Fruit fly (Drosophila melanogaster) whole organism, embryonic: ENCODE data around the gene Eip75B.

Experiments
- Aef1 ChIP-seq: fragments of 200-800 bp; sonication (Bioruptor generic); IDR thresholded peaks from 3 replicates; pipeline ENCODE4 v1.3.6; 2022; ENCODE audit warnings: missing biosample characterization, missing genetic modification characterization
- Atf3 ChIP-seq: fragments of 200-800 bp; sonication (Bioruptor generic); optimal IDR thresholded peaks from 3 replicates; lab custom pipeline; 2016; ENCODE audit warnings: missing biosample characterization, missing genetic modification characterization
- B-H1 ChIP-seq: fragments of 200-800 bp; sonication (Bioruptor generic); IDR thresholded peaks from 3 replicates; pipeline ENCODE4 v1.3.6; 2022; ENCODE audit warnings: missing biosample characterization, missing genetic modification characterization
- Bdp1 ChIP-seq: fragments of 200-800 bp; sonication (Bioruptor generic); optimal IDR thresholded peaks from 3 replicates; lab custom pipeline; 2016; ENCODE audit warnings: missing biosample characterization, missing genetic modification characterization
- CG1024 ChIP-seq: fragments of 200-800 bp; sonication (Bioruptor generic); IDR thresholded peaks from 2 replicates; pipeline ENCODE4 v1.3.6; 2022; ENCODE audit warnings: missing biosample characterization, missing genetic modification characterization
- CG10321 ChIP-seq: fragments of 200-800 bp; sonication (Bioruptor generic); IDR thresholded peaks from 2 replicates; pipeline ENCODE4 v1.3.6; 2022; ENCODE audit warnings: missing biosample characterization, missing genetic modification characterization
- CG10959 ChIP-seq: fragments of 200-800 bp; sonication (Bioruptor generic); IDR thresholded peaks from 2 replicates; pipeline ENCODE4 v1.3.6; 2022; ENCODE audit warnings: missing biosample characterization, missing genetic modification characterization
- CG11723 ChIP-seq: fragments of 200-800 bp; sonication (Bioruptor generic); optimal IDR thresholded peaks from 2 replicates; lab custom pipeline; 2017; ENCODE audit warnings: missing biosample characterization, mild to moderate bottlenecking, missing genetic modification characterization
- CG12236 ChIP-seq: fragments of 200-800 bp; sonication (Bioruptor generic); optimal IDR thresholded peaks from 2 replicates; lab custom pipeline; 2016; ENCODE audit warnings: missing biosample characterization, missing genetic modification characterization
- CG13287 ChIP-seq: fragments of 200-800 bp; sonication (Bioruptor generic); IDR thresholded peaks from 2 replicates; pipeline ENCODE4 v1.3.6; 2022; ENCODE audit warnings: missing biosample characterization, missing genetic modification characterization; ENCODE audit not compliant: partially characterized antibody
- CG13624 ChIP-seq: fragments of 200-800 bp; sonication (Bioruptor generic); optimal IDR thresholded peaks from 2 replicates; lab custom pipeline; 2016; ENCODE audit warnings: missing biosample characterization, missing genetic modification characterization
- CG17328 ChIP-seq: fragments of 200-800 bp; sonication (Bioruptor generic); IDR thresholded peaks from 2 replicates; pipeline ENCODE4 v1.3.6; 2022; ENCODE audit warnings: missing biosample characterization, missing genetic modification characterization
- CG17912 ChIP-seq: fragments of 200-800 bp; sonication (Bioruptor generic); optimal IDR thresholded peaks from 2 replicates; lab custom pipeline; 2018; ENCODE audit warnings: missing biosample characterization, mild to moderate bottlenecking, missing genetic modification characterization
- CG18011 ChIP-seq: fragments of 200-800 bp; sonication (Bioruptor generic); optimal IDR thresholded peaks from 2 replicates; lab custom pipeline; 2017; ENCODE audit warnings: missing biosample characterization, missing genetic modification characterization, mild to moderate bottlenecking, moderate library complexity, missing genotype
- CG30020 ChIP-seq: fragments of 200-800 bp; optimal IDR thresholded peaks from 2 replicates; lab custom pipeline; 2019; ENCODE audit warnings: missing biosample characterization, mild to moderate bottlenecking, missing genetic modification characterization, moderate library complexity
- CG31441 ChIP-seq: fragments of 200-800 bp; sonication (Bioruptor generic); IDR thresholded peaks from 2 replicates; pipeline ENCODE4 v1.3.6; 2022; ENCODE audit warnings: missing biosample characterization, missing genetic modification characterization
- CG32767 ChIP-seq: fragments of 200-800 bp; sonication (Bioruptor generic); IDR thresholded peaks from 2 replicates; pipeline ENCODE4 v1.3.6; 2022; ENCODE audit warnings: missing biosample characterization, missing genetic modification characterization
- CG33557 ChIP-seq: fragments of 200-800 bp; sonication (Bioruptor generic); optimal IDR thresholded peaks from 2 replicates; lab custom pipeline; 2019; ENCODE audit warnings: missing biosample characterization, mild to moderate bottlenecking, missing genetic modification characterization, moderate library complexity
- CG3995 ChIP-seq: fragments of 200-800 bp; sonication (Bioruptor generic); optimal IDR thresholded peaks from 3 replicates; lab custom pipeline; 2016; ENCODE audit warnings: missing biosample characterization, missing genetic modification characterization
- CG42726 ChIP-seq: fragments of 200-800 bp; sonication (Bioruptor generic); IDR thresholded peaks from 2 replicates; pipeline ENCODE4 v1.3.6; 2022; ENCODE audit warnings: missing biosample characterization, missing genetic modification characterization; ENCODE audit not compliant: partially characterized antibody
- CG6654 ChIP-seq: fragments of 200-800 bp; sonication (Bioruptor generic); optimal IDR thresholded peaks from 2 replicates; lab custom pipeline; 2017; ENCODE audit warnings: missing biosample characterization, mild to moderate bottlenecking, missing genetic modification characterization
- CG7372 ChIP-seq: fragments of 200-800 bp; sonication (Bioruptor generic); IDR thresholded peaks from 2 replicates; pipeline ENCODE4 v1.3.6; 2022; ENCODE audit warnings: missing biosample characterization, missing genetic modification characterization
- CG9817 ChIP-seq: fragments of 200-800 bp; sonication (Bioruptor generic); optimal IDR thresholded peaks from 2 replicates; lab custom pipeline; 2018; ENCODE audit warnings: missing biosample characterization, mild to moderate bottlenecking, missing genetic modification characterization, moderate library complexity
- CkIIα-i1 ChIP-seq: fragments of 200-800 bp; sonication (Bioruptor generic); IDR thresholded peaks from 2 replicates; pipeline ENCODE4 v1.3.6; 2022; ENCODE audit warnings: missing biosample characterization, missing genetic modification characterization
- Dip3 ChIP-seq: fragments of 200-800 bp; sonication (Bioruptor generic); optimal IDR thresholded peaks from 3 replicates; lab custom pipeline; 2016; ENCODE audit warnings: missing biosample characterization, missing genetic modification characterization
- ERR ChIP-seq: fragments of 200-800 bp; sonication (Bioruptor generic); optimal IDR thresholded peaks from 2 replicates; lab custom pipeline; 2016; ENCODE audit warnings: missing biosample characterization, missing genetic modification characterization
- HLH4C ChIP-seq: fragments of 200-800 bp; sonication (Bioruptor generic); IDR thresholded peaks from 3 replicates; pipeline ENCODE4 v1.3.6; 2022; ENCODE audit warnings: missing biosample characterization, missing genetic modification characterization; ENCODE audit not compliant: partially characterized antibody
- Hr39 ChIP-seq: fragments of >200 bp; optimal IDR thresholded peaks from 2 replicates; lab custom pipeline; 2017
- Max ChIP-seq: fragments of 200-800 bp; sonication (Bioruptor generic); optimal IDR thresholded peaks from 2 replicates; lab custom pipeline; 2016; ENCODE audit warnings: missing biosample characterization, mild to moderate bottlenecking, missing genetic modification characterization
- Spps ChIP-seq: fragments of 200-800 bp; sonication (Bioruptor generic); optimal IDR thresholded peaks from 2 replicates; lab custom pipeline; 2018; ENCODE audit warnings: missing biosample characterization, mild to moderate bottlenecking, missing genetic modification characterization
- Tbp ChIP-seq: fragments of >200 bp; optimal IDR thresholded peaks from 2 replicates; lab custom pipeline; 2018; ENCODE audit warnings: missing biosample characterization, missing genetic modification characterization
- Trl ChIP-seq, 3 experiments: fragments of >200 bp in 2 of 3; fragments of 200-800 bp in 1 of 3; sonication (Bioruptor generic) in 1 of 3; optimal IDR thresholded peaks; 2 replicates in 1 of 3; 3 replicates in 2 of 3; lab custom pipeline; 2016 to 2017; ENCODE audit warnings: missing biosample characterization in 1 of 3, missing genetic modification characterization in 1 of 3
- Vsx1 ChIP-seq: fragments of 200-800 bp; sonication (Bioruptor generic); optimal IDR thresholded peaks from 2 replicates; lab custom pipeline; 2017; ENCODE audit warnings: missing biosample characterization, mild to moderate bottlenecking, missing genetic modification characterization, missing genetic modification reagents
- Xbp1 ChIP-seq: fragments of 200-800 bp; sonication (Bioruptor generic); optimal IDR thresholded peaks from 3 replicates; lab custom pipeline; 2016; ENCODE audit warnings: missing biosample characterization, mild to moderate bottlenecking, missing genetic modification characterization
- YL-1 ChIP-seq: fragments of 200-800 bp; sonication (Bioruptor generic); optimal IDR thresholded peaks from 3 replicates; lab custom pipeline; 2017; ENCODE audit warnings: missing biosample characterization, mild to moderate bottlenecking, missing genetic modification characterization
- ac ChIP-seq: fragments of 200-800 bp; sonication (Bioruptor generic); optimal IDR thresholded peaks from 3 replicates; lab custom pipeline; 2017; ENCODE audit warnings: missing biosample characterization, mild to moderate bottlenecking, missing genetic modification characterization
- chn ChIP-seq: fragments of 200-800 bp; sonication (Bioruptor generic); optimal IDR thresholded peaks from 2 replicates; lab custom pipeline; 2016; ENCODE audit warnings: missing biosample characterization, missing genetic modification characterization
- dan ChIP-seq: fragments of 200-800 bp; sonication (Bioruptor generic); IDR thresholded peaks from 2 replicates; pipeline ENCODE4 v1.3.6; 2022; ENCODE audit warnings: missing biosample characterization, missing genetic modification characterization
- dpn ChIP-seq, 2 experiments: fragments of 200-800 bp; sonication (Bioruptor generic); optimal IDR thresholded peaks; 3 replicates each; lab custom pipeline; 2016; ENCODE audit warnings: missing biosample characterization in 2 of 2, missing genetic modification characterization in 2 of 2
- exex ChIP-seq: fragments of 200-800 bp; sonication (Bioruptor generic); optimal IDR thresholded peaks from 4 replicates; lab custom pipeline; 2018; ENCODE audit warnings: missing biosample characterization, mild to moderate bottlenecking, missing genetic modification characterization, moderate library complexity
- gem ChIP-seq: fragments of 200-800 bp; sonication (Bioruptor generic); optimal IDR thresholded peaks from 2 replicates; lab custom pipeline; 2019; ENCODE audit warnings: missing biosample characterization, mild to moderate bottlenecking, missing genetic modification characterization, moderate library complexity
- h ChIP-seq: fragments of >200 bp; optimal IDR thresholded peaks from 2 replicates; lab custom pipeline; 2017
- jing ChIP-seq: fragments of 200-800 bp; sonication (Bioruptor generic); optimal IDR thresholded peaks from 2 replicates; lab custom pipeline; 2018; ENCODE audit warnings: missing biosample characterization, mild to moderate bottlenecking, missing genetic modification characterization
- kni ChIP-seq: fragments of 200-800 bp; sonication (Bioruptor generic); optimal IDR thresholded peaks from 3 replicates; lab custom pipeline; 2017; ENCODE audit warnings: mild to moderate bottlenecking, missing biosample characterization, missing genetic modification reagents, missing genetic modification characterization
- mirr ChIP-seq: fragments of 200-800 bp; sonication (Bioruptor generic); optimal IDR thresholded peaks from 3 replicates; lab custom pipeline; 2018; ENCODE audit warnings: missing biosample characterization, mild to moderate bottlenecking, missing genetic modification characterization
- pros ChIP-seq: fragments of 200-800 bp; sonication (Bioruptor generic); optimal IDR thresholded peaks from 3 replicates; lab custom pipeline; 2019; ENCODE audit warnings: missing biosample characterization, mild to moderate bottlenecking, missing genetic modification characterization, moderate library complexity
- ro ChIP-seq: fragments of 200-800 bp; sonication (Bioruptor generic); IDR thresholded peaks from 2 replicates; pipeline ENCODE4 v1.3.6; 2022; ENCODE audit warnings: missing biosample characterization, missing genetic modification characterization
- row ChIP-seq: fragments of 200-800 bp; sonication (Bioruptor generic); IDR thresholded peaks from 3 replicates; pipeline ENCODE4 v1.3.6; 2022; ENCODE audit warnings: missing biosample characterization, missing genetic modification characterization
- scrt ChIP-seq: fragments of 200-800 bp; sonication (Bioruptor generic); optimal IDR thresholded peaks from 2 replicates; lab custom pipeline; 2018; ENCODE audit warnings: missing biosample characterization, mild to moderate bottlenecking, missing genetic modification characterization, moderate library complexity
- tap ChIP-seq: fragments of 200-800 bp; optimal IDR thresholded peaks from 3 replicates; lab custom pipeline; 2019; ENCODE audit warnings: missing biosample characterization, mild to moderate bottlenecking, missing genetic modification characterization, moderate library complexity

The Eip75B gene

DNA sequence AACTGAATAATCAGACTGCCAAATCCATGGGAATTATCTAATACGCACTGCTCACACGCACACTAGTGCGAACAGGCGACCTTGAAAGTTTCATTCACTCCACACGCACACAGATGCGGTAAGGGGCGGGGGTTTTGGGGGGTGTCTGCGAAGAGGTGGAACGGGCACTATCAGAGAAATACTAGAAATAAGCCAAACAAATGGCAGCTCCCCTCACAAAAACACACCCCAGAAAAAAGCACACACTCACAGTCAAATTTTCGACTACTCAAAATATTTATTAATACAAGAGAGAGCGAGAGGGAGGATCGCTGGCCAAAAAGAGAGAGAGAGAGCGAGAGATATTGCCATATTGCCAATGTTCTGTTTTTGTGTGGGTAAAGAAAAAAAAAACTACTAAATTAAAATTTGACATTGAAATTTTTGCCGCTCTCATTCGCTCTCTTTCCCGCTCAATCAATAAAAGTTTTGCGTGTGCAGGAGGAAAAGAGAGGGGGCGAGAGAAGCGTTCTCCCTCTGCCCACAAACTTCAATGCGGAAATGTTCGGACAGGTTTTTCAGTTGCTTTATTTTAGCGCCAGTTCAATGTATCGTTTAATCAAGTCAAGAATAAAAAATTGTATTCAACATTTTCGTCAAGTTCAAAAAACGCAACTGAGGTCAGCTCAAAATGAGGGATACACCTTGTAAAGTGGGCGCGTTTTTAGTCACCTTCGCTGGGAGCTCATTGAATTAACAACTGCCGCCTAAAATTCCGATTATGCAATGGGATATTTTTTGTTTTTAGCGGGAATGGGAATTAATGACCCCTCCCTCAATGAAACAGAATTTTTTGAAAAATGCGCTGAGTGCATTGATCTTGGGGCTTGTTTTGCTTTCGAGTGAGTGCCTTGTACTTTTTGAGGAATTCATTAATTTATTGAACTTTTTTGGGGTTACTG is 69.0 kb downstream of the Eip75B start (continued):
- TF ChIP-seq Xbp1 (GFP tag; lab: Kevin White, UChicago) (no peak), CG10959 (GFP tag; lab: Robert Waterston, UW) (no peak), CG31441 (GFP tag; lab: Robert Waterston, UW) (no peak), CG10321 (GFP tag; lab: Robert Waterston, UW) (no peak), B-H1 (GFP tag; lab: Robert Waterston, UW) (no peak; the same call in 2 of the 3 replicates), CG7372 (no peak), Bdp1 (GFP tag; lab: Kevin White, UChicago) (no peak), CkIIα-i1 (GFP tag; lab: Robert Waterston, UW) (no peak), CG11723 (GFP tag; lab: Kevin White, UChicago) (no peak), Aef1 (GFP tag; lab: Robert Waterston, UW) (no peak; the same call in 2 of the 3 replicates), gem (tag; lab: Kevin White, UChicago) (no peak), Hr39 (no peak), Max (GFP tag; lab: Kevin White, UChicago) (no peak), scrt (GFP tag; lab: Kevin White, UChicago) (no peak), CG17912 (GFP tag; lab: Kevin White, UChicago) (no peak), HLH4C (GFP tag; lab: Robert Waterston, UW) (no peak), ERR (peak; percentile 63), CG33557 (GFP tag; lab: Kevin White, UChicago) (no peak), CG32767 (GFP tag; lab: Robert Waterston, UW) (no peak), mirr (GFP tag; lab: Kevin White, UChicago) (peak; percentile 45), pros (GFP tag; lab: Kevin White, UChicago) (peak; percentile 11), CG13287 (no peak; the same call in 1 of the 2 replicates), Tbp (GFP tag; lab: Kevin White, UChicago) (no peak), ac (GFP tag; lab: Kevin White, UChicago) (no peak), tap (tag; lab: Kevin White, UChicago) (no peak), CG9817 (tag; lab: Kevin White, UChicago) (no peak), kni (no peak), ro (GFP tag; lab: Robert Waterston, UW) (no peak), h (lab: Kevin White, UChicago) (no peak), Trl (optimal IDR thresholded peaks at IDR 0.05; lab: Kevin White, UChicago) (peak; percentile 31 to 94), Trl (GFP tag; optimal IDR thresholded peaks at IDR 0.05; lab: Kevin White, UChicago) (no peak), CG13624 (no peak), exex (tag; lab: Kevin White, UChicago) (peak; percentile 65), CG12236 (GFP tag; lab: Kevin White, UChicago) (no peak), dpn (GFP tag; optimal IDR thresholded peaks at IDR 0.05; lab: Kevin White, UChicago) (peak in 1 of 2 experiments; percentile 18), Vsx1 (GFP tag; lab: Kevin White, UChicago) (no peak), CG18011 (no peak), CG3995 (GFP tag; lab: Kevin White, UChicago) (no peak), row (GFP tag; lab: Robert Waterston, UW) (no peak), CG1024 (no peak), CG17328 (GFP tag; lab: Robert Waterston, UW) (no peak), Atf3 (GFP tag; lab: Kevin White, UChicago) (no peak), Spps (no peak), YL-1 (GFP tag; lab: Kevin White, UChicago) (no peak), jing (GFP tag; lab: Kevin White, UChicago) (no peak), CG30020 (tag; lab: Kevin White, UChicago) (no peak), CG42726 (GFP tag; lab: Robert Waterston, UW) (no peak), dan (GFP tag; lab: Robert Waterston, UW) (no peak), Dip3 (GFP tag; lab: Kevin White, UChicago) (no peak), chn (GFP tag; lab: Kevin White, UChicago) (no peak), CG6654 (GFP tag; lab: Kevin White, UChicago) (no peak)
